Fruit fly (Drosophila melanogaster): ENCODE measurements around the gene CG7420.

Gene CG7420

DNA sequence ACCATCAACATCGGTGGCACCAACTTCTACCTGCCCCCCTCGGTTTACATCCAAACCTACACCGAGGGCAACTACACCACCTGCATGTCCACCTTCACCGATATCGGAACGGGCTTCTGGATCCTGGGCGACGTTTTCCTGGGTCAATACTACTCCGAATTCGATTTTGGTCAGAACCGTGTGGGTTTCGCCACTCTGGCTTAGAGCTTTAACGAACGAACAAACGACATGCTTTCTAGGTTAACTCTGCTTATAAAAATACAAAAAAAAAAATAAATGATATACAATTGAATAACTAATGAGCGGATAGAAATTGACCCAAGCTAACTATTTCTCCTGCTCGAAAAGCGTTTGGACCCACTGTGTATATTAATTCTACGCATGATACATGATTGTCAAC is 7.5 kb downstream of the CG7420 start, which contains the start of gene CG31926:
Gene CG31926 (plus strand): TSS at position 301 of the 400 bp plus-strand sequence.
- no peak for TF ChIP-seq h (optimal IDR thresholded peaks at IDR 0.05)
- TF ChIP-seq Sin3A (optimal IDR thresholded peaks at IDR 0.05), result no peak
- no peak for TF ChIP-seq ttk (optimal IDR thresholded peaks at IDR 0.05)
- TF ChIP-seq insv (optimal IDR thresholded peaks at IDR 0.05), result no peak
- TF ChIP-seq Myc (optimal IDR thresholded peaks at IDR 0.05), result no peak
- no peak for TF ChIP-seq psq (optimal IDR thresholded peaks at IDR 0.05)

DNA sequence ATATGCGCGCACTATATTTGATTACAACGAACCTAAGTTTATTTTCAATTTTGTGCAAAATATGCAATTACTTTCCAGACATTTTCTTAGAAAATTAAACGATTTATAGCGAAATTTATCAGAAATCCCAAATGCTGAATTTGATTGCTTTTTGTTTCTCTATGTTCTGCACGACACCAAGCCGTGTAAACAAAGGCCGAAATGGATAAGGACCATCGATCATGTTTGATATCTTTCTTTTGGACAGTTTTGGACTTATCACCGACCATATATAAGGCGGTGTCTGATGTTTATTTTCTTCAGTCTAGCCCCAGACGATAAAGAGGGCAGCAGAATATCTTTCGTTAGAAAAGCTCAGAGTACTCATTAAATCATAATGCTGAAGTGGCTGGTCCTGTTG is 8.9 kb downstream of the CG7420 start, which contains the start of gene CG33128:
Gene CG33128 (plus strand): TSS at position 301 of the 400 bp plus-strand sequence.
- TF ChIP-seq insv (optimal IDR thresholded peaks at IDR 0.05) (no peak), ttk (optimal IDR thresholded peaks at IDR 0.05) (no peak), h (optimal IDR thresholded peaks at IDR 0.05) (no peak), Myc (optimal IDR thresholded peaks at IDR 0.05) (no peak), Sin3A (optimal IDR thresholded peaks at IDR 0.05) (no peak), psq (optimal IDR thresholded peaks at IDR 0.05) (no peak)

dm6 chr2L:1491791-1492345 is 10.8 kb downstream of the CG7420 start, which contains the start of gene CG31928:
Gene CG31928 (plus strand): TSS chr2L:1492295.
- TF ChIP-seq Sin3A (optimal IDR thresholded peaks at IDR 0.05) (no peak), insv (optimal IDR thresholded peaks at IDR 0.05) (no peak), ttk (optimal IDR thresholded peaks at IDR 0.05) (no peak), psq (optimal IDR thresholded peaks at IDR 0.05) (no peak), Myc (optimal IDR thresholded peaks at IDR 0.05) (no peak), h (optimal IDR thresholded peaks at IDR 0.05) (no peak)

DNA sequence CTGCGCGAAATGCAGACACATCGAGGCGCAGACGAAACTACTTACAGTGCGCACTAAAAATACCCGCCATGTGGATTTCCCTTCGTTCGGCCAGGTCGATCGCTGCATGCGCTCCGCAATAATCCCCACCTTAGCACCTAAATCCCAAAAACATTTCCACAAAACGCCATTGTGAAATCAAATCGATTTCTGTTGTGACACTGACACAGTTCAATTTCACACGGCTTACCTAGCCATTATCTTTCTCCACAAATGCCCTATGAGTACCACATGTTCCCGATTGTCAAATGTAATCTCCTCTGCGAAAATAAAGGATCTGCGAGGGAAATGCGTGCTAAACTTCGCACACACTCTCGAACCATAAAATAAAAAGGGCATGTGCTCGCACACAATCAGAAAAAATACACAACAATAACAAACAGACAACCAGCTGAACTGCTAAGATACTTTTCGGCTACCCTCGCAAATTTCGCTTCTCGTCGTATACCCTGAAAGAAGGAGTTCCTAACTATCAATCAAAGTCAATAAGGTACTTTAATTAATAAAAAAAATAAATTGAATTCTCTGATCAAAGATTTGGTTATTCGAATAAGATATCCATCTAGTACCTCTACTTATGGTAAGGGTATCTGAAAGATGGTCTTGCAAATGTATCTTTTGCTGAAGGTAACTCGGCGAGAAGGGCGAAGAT is 16.6 kb downstream of the CG7420 start:
- no peak for TF ChIP-seq Sin3A (optimal IDR thresholded peaks at IDR 0.05)

DNA sequence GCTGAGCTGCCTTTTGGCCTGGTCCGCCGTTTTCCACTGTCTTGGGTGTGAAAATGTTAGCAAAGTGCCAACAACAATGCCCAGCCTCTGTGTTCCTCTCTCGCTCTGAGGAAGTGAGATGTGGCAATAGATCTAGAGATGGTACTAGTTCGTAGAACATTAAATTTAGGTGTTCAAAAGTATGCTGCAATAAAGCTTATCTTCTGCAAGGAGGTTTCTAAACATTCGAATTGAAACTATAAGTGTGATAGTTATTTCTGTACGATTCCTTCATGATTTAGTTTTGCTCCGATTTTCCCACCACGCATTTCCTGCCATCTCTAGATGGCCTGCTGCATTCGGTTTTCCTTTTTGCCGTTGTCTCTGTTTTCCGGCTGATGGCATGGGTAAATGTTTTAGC is 24.2 kb downstream of the CG7420 start:
- TF ChIP-seq Sin3A (optimal IDR thresholded peaks at IDR 0.05) (no peak), psq (optimal IDR thresholded peaks at IDR 0.05) (no peak), Myc (optimal IDR thresholded peaks at IDR 0.05) (no peak), insv (optimal IDR thresholded peaks at IDR 0.05) (no peak), h (optimal IDR thresholded peaks at IDR 0.05) (no peak), ttk (optimal IDR thresholded peaks at IDR 0.05) (no peak)

DNA sequence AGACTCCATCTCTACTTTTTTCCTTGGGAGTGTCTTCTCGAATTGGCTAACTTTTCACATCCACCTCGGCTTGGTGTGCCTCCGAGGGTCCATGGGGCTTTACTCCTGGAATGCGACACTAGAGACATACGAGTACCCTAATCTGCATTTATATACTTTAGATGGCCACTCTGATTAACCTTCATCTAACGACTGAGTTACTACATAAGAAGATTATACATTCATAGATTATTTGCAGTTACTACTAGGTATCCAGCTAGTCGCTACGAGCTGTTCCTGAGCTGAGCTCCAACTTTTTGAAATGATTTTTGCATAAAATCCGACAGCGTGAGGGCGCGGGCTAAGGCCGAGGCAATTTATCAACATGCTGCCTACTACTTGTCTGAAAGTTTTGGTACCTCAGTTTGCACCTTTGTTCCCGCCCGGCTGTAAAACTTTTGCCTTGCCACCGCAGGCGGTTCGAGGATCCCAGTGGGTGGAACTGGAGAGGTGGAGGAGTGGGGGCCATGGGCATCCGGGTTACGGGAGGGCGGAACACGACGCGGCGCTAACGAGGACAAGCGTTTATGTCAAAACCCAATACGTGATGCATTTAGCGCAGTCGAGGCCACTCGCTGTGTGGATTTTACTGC is 25.7 kb downstream of the CG7420 start:
- TF ChIP-seq Sin3A (optimal IDR thresholded peaks at IDR 0.05), result no peak
- no peak for TF ChIP-seq insv (optimal IDR thresholded peaks at IDR 0.05)
- no peak for TF ChIP-seq Myc (optimal IDR thresholded peaks at IDR 0.05)
- no peak for TF ChIP-seq ttk (optimal IDR thresholded peaks at IDR 0.05)
- no peak for TF ChIP-seq psq (optimal IDR thresholded peaks at IDR 0.05)
- no peak for TF ChIP-seq h (optimal IDR thresholded peaks at IDR 0.05)

DNA sequence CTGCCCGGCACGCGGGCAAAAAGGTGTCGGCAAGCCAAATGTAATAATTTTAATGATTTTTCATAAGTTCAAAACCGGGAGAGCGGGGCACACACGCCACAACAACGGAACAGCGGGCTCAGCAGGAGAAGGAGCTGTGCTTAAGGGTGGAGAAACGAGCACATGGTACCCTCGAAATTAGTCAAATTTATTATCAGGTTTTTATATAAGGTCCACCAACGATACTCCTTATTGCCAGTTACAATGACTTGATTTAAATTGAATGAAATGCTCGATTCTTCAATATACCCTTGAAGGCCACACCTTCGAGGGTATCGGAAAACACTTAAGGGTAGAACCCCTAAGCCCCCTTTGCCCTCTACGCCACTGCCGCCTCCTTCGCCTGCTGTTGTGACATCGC is 29.3 kb downstream of the CG7420 start:
- TF ChIP-seq psq (optimal IDR thresholded peaks at IDR 0.05) (no peak), Sin3A (optimal IDR thresholded peaks at IDR 0.05) (no peak), h (optimal IDR thresholded peaks at IDR 0.05) (no peak), ttk (optimal IDR thresholded peaks at IDR 0.05) (no peak)

dm6 chr2L:1470772-1471171 is 31.9 kb downstream of the CG7420 start:
- TF ChIP-seq h (optimal IDR thresholded peaks at IDR 0.05) (no peak), insv (optimal IDR thresholded peaks at IDR 0.05) (no peak), ttk (optimal IDR thresholded peaks at IDR 0.05) (no peak), Myc (optimal IDR thresholded peaks at IDR 0.05) (no peak), psq (optimal IDR thresholded peaks at IDR 0.05) (no peak), Sin3A (optimal IDR thresholded peaks at IDR 0.05) (no peak)

DNA sequence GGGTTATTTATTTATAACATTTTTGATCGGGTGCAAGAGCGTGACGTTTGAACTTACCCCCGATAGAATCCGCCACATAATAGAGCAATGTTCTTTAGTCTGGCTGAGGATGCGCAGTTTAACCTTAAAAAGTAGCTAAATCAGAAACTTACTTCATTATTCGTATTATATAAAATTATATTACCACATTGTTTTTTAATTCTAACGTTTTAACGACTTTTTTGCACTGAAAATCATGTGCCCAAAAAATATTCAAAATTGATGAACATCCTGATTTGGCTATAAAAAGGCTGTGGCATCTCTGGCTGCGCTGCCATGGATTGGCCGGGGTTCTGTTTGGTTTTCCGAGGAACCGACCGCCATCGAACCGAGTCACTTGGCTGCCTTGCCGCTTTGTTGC is 32.7 kb downstream of the CG7420 start:
- TF ChIP-seq h (optimal IDR thresholded peaks at IDR 0.05) (no peak), Sin3A (optimal IDR thresholded peaks at IDR 0.05) (no peak), psq (optimal IDR thresholded peaks at IDR 0.05) (no peak), ttk (optimal IDR thresholded peaks at IDR 0.05) (no peak), Myc (optimal IDR thresholded peaks at IDR 0.05) (no peak), insv (optimal IDR thresholded peaks at IDR 0.05) (no peak)

- no peak for TF ChIP-seq psq (optimal IDR thresholded peaks at IDR 0.05)
- TF ChIP-seq ttk (optimal IDR thresholded peaks at IDR 0.05), result no peak
- no peak for TF ChIP-seq Myc (optimal IDR thresholded peaks at IDR 0.05)
- no peak for TF ChIP-seq h (optimal IDR thresholded peaks at IDR 0.05)
- no peak for TF ChIP-seq Sin3A (optimal IDR thresholded peaks at IDR 0.05)
- TF ChIP-seq insv (optimal IDR thresholded peaks at IDR 0.05), result no peak
Observed at dm6 chr2L:1463362-1463908, 39.3 kb downstream of the CG7420 start.

DNA sequence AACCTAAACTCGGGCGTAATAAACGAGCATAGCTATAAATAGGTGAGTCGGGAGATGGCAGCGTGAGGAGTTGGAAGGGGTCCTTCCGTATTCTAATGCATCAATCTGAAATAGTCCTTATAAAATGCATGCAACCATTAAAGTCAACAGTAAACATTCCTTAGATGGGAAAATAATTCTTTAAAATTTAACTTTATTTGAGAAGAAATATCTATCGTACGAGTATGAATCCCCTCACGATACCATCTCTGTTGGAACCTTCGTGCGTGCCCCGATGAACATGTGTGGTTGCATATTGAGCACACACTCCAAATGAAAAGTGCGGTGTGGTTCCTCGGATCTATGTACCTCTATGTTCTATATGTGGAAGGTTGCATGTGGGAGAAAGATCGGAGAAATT is 40.6 kb downstream of the CG7420 start:
- TF ChIP-seq psq (optimal IDR thresholded peaks at IDR 0.05), result no peak

dm6 chr2L:1460463-1461219 is 42.1 kb downstream of the CG7420 start:
- TF ChIP-seq ttk (optimal IDR thresholded peaks at IDR 0.05) (no peak), Sin3A (optimal IDR thresholded peaks at IDR 0.05) (no peak), psq (optimal IDR thresholded peaks at IDR 0.05) (no peak), Myc (optimal IDR thresholded peaks at IDR 0.05) (no peak), insv (optimal IDR thresholded peaks at IDR 0.05) (no peak)

All from Kc167 (cell line).